Fruit fly (Drosophila melanogaster): ENCODE data around the gene CG3457.
A peak's percentile ranks its signal among the peaks of the same experiment; 100 is the strongest.

Gene CG3457

DNA sequence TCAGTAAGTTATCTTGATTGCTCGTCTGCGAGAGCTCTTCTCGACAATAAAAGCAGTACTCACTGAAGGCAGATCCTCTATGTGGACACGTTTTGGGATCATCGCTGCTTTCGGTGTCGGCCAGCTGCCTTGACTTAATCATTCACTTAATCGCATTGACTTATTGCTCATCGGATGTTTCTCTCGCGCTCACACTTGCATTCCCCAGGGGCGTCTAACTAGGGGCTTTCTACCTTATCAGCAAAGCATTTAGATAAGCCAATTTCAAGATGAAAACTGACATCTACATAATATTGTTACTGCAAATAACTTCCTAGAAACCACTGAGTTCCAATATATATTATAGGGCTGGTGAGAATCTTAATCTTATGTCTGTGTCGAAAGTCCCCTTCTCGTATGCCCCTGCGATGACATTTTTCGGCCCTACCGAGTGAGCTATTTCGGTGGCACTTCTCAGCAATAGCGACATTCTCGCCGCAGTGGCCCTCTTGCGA is 24.8 kb downstream of the CG3457 start:
- no peak for TF ChIP-seq ey (GFP tag; optimal IDR thresholded peaks at IDR 0.05)
- no peak for TF ChIP-seq Hr83 (GFP tag; optimal IDR thresholded peaks at IDR 0.05; ENCODE audit: poor library complexity, severe bottlenecking)
- TF ChIP-seq h (GFP tag; optimal IDR thresholded peaks at IDR 0.05), result peak; percentile 15
- no peak for TF ChIP-seq usp (GFP tag; optimal IDR thresholded peaks at IDR 0.05)
- no peak for TF ChIP-seq Rel (GFP tag; optimal IDR thresholded peaks at IDR 0.05)
- peak; percentile 65 for TF ChIP-seq Rel (tag; optimal IDR thresholded peaks at IDR 0.05)
- TF ChIP-seq HLH106 (tag; optimal IDR thresholded peaks at IDR 0.05), result peak; percentile 36
- no peak for TF ChIP-seq pan (optimal IDR thresholded peaks at IDR 0.05)
- TF ChIP-seq foxo (GFP tag; optimal IDR thresholded peaks at IDR 0.05), result peak in 1 of 2 experiments; percentile 23
- peak; percentile 36 for TF ChIP-seq fru (GFP tag; optimal IDR thresholded peaks at IDR 0.05)

DNA sequence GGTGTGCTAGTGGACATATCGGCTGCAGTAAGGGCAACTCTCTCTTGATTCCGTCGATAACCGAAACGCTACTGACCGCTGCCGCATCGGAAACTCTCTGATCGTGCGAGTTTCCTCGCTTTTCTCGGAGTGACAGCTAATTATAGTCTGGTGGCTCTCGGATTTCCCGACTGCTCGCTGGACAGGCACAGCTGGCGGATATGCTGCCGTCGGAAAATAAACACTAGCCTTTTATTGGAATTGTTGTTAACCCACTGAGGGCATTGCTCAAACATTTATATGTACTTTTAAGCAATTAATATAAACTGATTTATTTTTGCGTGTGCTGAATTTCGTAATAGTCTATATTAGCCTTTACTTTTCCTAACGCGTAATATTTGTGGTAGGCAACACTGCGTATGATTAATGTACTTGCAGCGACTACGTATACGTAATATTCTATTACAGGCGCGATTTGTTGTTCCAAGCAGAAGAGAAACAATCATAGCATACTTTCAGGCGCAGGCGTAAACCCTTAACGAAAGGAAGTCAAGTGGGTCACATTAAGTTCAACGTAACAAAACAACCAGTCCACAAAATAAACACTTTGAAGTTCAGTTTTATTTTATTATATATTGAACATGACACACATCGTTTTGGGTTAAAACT is 26.3 kb downstream of the CG3457 start, which contains the start of gene SmydA-8:
Gene SmydA-8 (minus strand): TSS at position 51 of the 648 bp plus-strand sequence.
- TF ChIP-seq jim (GFP tag; optimal IDR thresholded peaks at IDR 0.05), result no peak
- no peak for TF ChIP-seq Dif (GFP tag; optimal IDR thresholded peaks at IDR 0.05; ENCODE audit: partially characterized antibody)
- no peak for TF ChIP-seq HLH106 (tag; optimal IDR thresholded peaks at IDR 0.05)
- TF ChIP-seq pan (optimal IDR thresholded peaks at IDR 0.05), result no peak
- TF ChIP-seq Jra (GFP tag; optimal IDR thresholded peaks at IDR 0.05), result no peak
- TF ChIP-seq lola (GFP tag; optimal IDR thresholded peaks at IDR 0.05), result no peak
- no peak for TF ChIP-seq N (GFP tag; optimal IDR thresholded peaks at IDR 0.05)
- TF ChIP-seq br (GFP tag; optimal IDR thresholded peaks at IDR 0.05), result no peak
- TF ChIP-seq Sp1 (GFP tag; optimal IDR thresholded peaks at IDR 0.05), result no peak
- no peak for TF ChIP-seq sage (GFP tag; optimal IDR thresholded peaks at IDR 0.05)

DNA sequence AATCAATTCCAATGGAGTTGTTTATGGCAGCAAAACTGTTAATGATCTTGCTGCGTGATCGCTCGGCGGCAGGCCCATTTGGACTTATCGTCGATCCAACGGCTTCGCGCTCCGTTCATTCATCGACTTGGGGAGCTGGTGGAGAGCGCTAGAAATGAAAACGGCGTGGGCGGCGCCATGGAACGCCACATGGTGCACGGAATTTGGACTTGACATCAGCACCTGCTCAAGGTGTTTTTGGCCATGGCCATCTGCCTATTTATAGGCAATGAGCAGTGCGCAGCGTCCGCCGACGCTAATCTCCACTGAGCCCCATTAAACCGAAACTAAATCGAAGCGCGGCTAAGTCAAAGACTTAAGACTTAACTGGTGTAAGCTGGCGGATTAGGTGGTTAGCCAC is 30.8 kb downstream of the CG3457 start:
- TF ChIP-seq brk (GFP tag; optimal IDR thresholded peaks at IDR 0.05) (no peak), OdsH (GFP tag; optimal IDR thresholded peaks at IDR 0.05) (no peak), foxo (GFP tag; optimal IDR thresholded peaks at IDR 0.05) (no peak), fru (GFP tag; optimal IDR thresholded peaks at IDR 0.05) (no peak), dl (GFP tag; optimal IDR thresholded peaks at IDR 0.05; ENCODE audit: insufficient read depth in 1 of 2, partially characterized antibody in 2 of 2) (no peak), Vsx2 (GFP tag; optimal IDR thresholded peaks at IDR 0.05; ENCODE audit: partially characterized antibody) (no peak), CG9705 (GFP tag; optimal IDR thresholded peaks at IDR 0.05) (no peak), HLH106 (tag; optimal IDR thresholded peaks at IDR 0.05) (no peak), usp (GFP tag; optimal IDR thresholded peaks at IDR 0.05) (no peak), CG32264 (GFP tag; optimal IDR thresholded peaks at IDR 0.05) (no peak), Jra (GFP tag; optimal IDR thresholded peaks at IDR 0.05) (no peak), N (GFP tag; optimal IDR thresholded peaks at IDR 0.05) (no peak), dsf (GFP tag; optimal IDR thresholded peaks at IDR 0.05; ENCODE audit: borderline replicate concordance) (no peak), sage (GFP tag; optimal IDR thresholded peaks at IDR 0.05) (no peak)

DNA sequence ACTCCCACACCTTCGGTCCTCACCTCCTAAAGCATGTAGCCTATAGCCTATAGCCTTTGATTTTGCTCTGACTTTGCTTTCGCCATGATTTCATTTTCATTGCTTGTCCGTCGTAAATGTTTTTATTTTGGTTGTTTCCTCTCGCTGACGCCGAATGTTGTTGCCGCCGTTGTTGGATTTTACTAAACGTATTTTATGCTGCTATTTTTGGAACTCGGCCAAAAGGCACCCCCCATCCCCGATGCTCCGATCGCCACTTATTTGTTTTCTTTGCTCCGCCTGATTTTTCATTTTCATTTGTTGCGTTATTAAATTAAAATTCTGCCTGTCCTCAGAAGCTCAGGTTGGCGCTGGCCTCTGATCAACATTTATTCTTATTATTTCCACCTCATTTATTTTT is 31.6 kb downstream of the CG3457 start:
- TF ChIP-seq OdsH (GFP tag; optimal IDR thresholded peaks at IDR 0.05) (no peak), dmrt93B (GFP tag; optimal IDR thresholded peaks at IDR 0.05) (no peak), Hr83 (GFP tag; optimal IDR thresholded peaks at IDR 0.05; ENCODE audit: poor library complexity, severe bottlenecking) (no peak), lola (GFP tag; optimal IDR thresholded peaks at IDR 0.05) (no peak), N (GFP tag; optimal IDR thresholded peaks at IDR 0.05) (no peak), Sp1 (GFP tag; optimal IDR thresholded peaks at IDR 0.05) (no peak), HLH106 (tag; optimal IDR thresholded peaks at IDR 0.05) (no peak), Rel (GFP tag; optimal IDR thresholded peaks at IDR 0.05) (no peak), Rel (tag; optimal IDR thresholded peaks at IDR 0.05) (no peak), br (GFP tag; optimal IDR thresholded peaks at IDR 0.05) (no peak), woc (GFP tag; optimal IDR thresholded peaks at IDR 0.05) (no peak), Hnf4 (GFP tag; optimal IDR thresholded peaks at IDR 0.05) (no peak), h (GFP tag; optimal IDR thresholded peaks at IDR 0.05) (no peak), GATAd (GFP tag; optimal IDR thresholded peaks at IDR 0.05) (no peak), jim (GFP tag; optimal IDR thresholded peaks at IDR 0.05) (no peak), dl (GFP tag; optimal IDR thresholded peaks at IDR 0.05; ENCODE audit: insufficient read depth in 1 of 2, partially characterized antibody in 2 of 2) (no peak), Dfd (GFP tag; optimal IDR thresholded peaks at IDR 0.05) (no peak), Hr78 (GFP tag; optimal IDR thresholded peaks at IDR 0.05) (no peak)
